Worm (Caenorhabditis elegans): ENCODE measurements around the gene ZC132.3.

Gene ZC132.3

ce11 chrV:4346799-4347198 is 47.2 kb upstream of the ZC132.3 start, which contains the start of gene mcm-7 (continued):
- TF ChIP-seq hlh-26 (GFP tag; conservative IDR thresholded peaks at IDR 0.05) (no peak), somi-1 (GFP tag; optimal IDR thresholded peaks at IDR 0.05) (no peak), F49E8.2 (tag; optimal IDR thresholded peaks at IDR 0.05; ENCODE audit: insufficient read depth) (no peak), Y53F4B.3 (GFP tag; IDR thresholded peaks at IDR 0.05) (no peak), madf-3 (GFP tag; IDR thresholded peaks at IDR 0.05) (no peak), unc-62 (GFP tag; optimal IDR thresholded peaks at IDR 0.05) (no peak), sdz-38 (tag; optimal IDR thresholded peaks at IDR 0.05) (no peak), die-1 (tag; optimal IDR thresholded peaks at IDR 0.05) (no peak), F57A8.1 (GFP tag; optimal IDR thresholded peaks at IDR 0.05) (no peak), ceh-27 (GFP tag; optimal IDR thresholded peaks at IDR 0.05) (no peak), pbrm-1 (GFP tag; IDR thresholded peaks at IDR 0.05) (0 out of 2 replicates have a peak, but pooled peaks have one; percentile 47), madf-6 (GFP tag; IDR thresholded peaks at IDR 0.05) (peak; percentile 91), hlh-12 (tag; optimal IDR thresholded peaks at IDR 0.05) (no peak), ccch-3 (GFP tag; optimal IDR thresholded peaks at IDR 0.05) (no peak), attf-6 (GFP tag; IDR thresholded peaks at IDR 0.05) (no peak), sptf-2 (GFP tag; optimal IDR thresholded peaks at IDR 0.05) (no peak), cebp-1 (GFP tag; IDR thresholded peaks at IDR 0.05) (no peak), cebp-1 (tag; optimal IDR thresholded peaks at IDR 0.05) (peak; percentile 41), ekl-4 (GFP tag; IDR thresholded peaks at IDR 0.05) (no peak), egrh-3 (GFP tag; IDR thresholded peaks at IDR 0.05) (peak; percentile 70), unc-130 (GFP tag; optimal IDR thresholded peaks at IDR 0.05) (no peak), chd-7 (tag; optimal IDR thresholded peaks at IDR 0.05) (no peak), F37B4.10 (GFP tag; IDR thresholded peaks at IDR 0.05) (no peak), F33H1.4 (GFP tag; IDR thresholded peaks at IDR 0.05) (peak; percentile 93), B0019.2 (GFP tag; conservative IDR thresholded peaks at IDR 0.05) (no peak), athp-1 (tag; optimal IDR thresholded peaks at IDR 0.05) (no peak), nhr-27 (tag; optimal IDR thresholded peaks at IDR 0.05) (no peak), K11D2.4 (GFP tag; IDR thresholded peaks at IDR 0.05) (no peak), nhr-80 (tag; optimal IDR thresholded peaks at IDR 0.05) (no peak), snpc-1.3 (tag; optimal IDR thresholded peaks at IDR 0.05; ENCODE audit: insufficient read depth) (peak; percentile 27), rcor-1 (GFP tag; IDR thresholded peaks at IDR 0.05) (peak; percentile 57; the same call in 1 of the 2 replicates), lin-40 (tag; optimal IDR thresholded peaks at IDR 0.05) (no peak), zim-3 (tag; optimal IDR thresholded peaks at IDR 0.05) (no peak), F22D6.2 (tag; optimal IDR thresholded peaks at IDR 0.05) (no peak), F57C9.4 (tag; optimal IDR thresholded peaks at IDR 0.05) (no peak), ztf-22 (GFP tag; optimal IDR thresholded peaks at IDR 0.05) (no peak), F52B5.7 (tag; optimal IDR thresholded peaks at IDR 0.05) (no peak), hrde-1 (tag; optimal IDR thresholded peaks at IDR 0.05; ENCODE audit: borderline replicate concordance) (no peak), Y95B8A.8 (GFP tag; IDR thresholded peaks at IDR 0.05) (no peak), atf-7 (tag; optimal IDR thresholded peaks at IDR 0.05) (no peak), attf-3 (GFP tag; conservative IDR thresholded peaks at IDR 0.05) (0 out of 2 replicates have a peak, but pooled peaks have one; percentile 33), lin-35 (GFP tag; optimal IDR thresholded peaks at IDR 0.05) (peak; percentile 17 to 84 (median 37)), nhr-120 (GFP tag; IDR thresholded peaks at IDR 0.05) (no peak), F55B11.4 (tag; optimal IDR thresholded peaks at IDR 0.05; ENCODE audit: borderline replicate concordance, insufficient read depth) (no peak), ceh-40 (GFP tag; IDR thresholded peaks at IDR 0.05) (no peak), ztf-3 (GFP tag; optimal IDR thresholded peaks at IDR 0.05) (no peak), hmg-1.2 (GFP tag; IDR thresholded peaks at IDR 0.05) (peak; percentile 59), gei-17 (GFP tag; optimal IDR thresholded peaks at IDR 0.05) (no peak), T07F8.4 (tag; optimal IDR thresholded peaks at IDR 0.05) (no peak)

Measured in whole organism, young adult.